Fruit fly (Drosophila melanogaster): ENCODE data around the gene CG13398.

Gene CG13398

dm6 chr2L:8423460-8424089 lies 8.5 kb upstream of the CG13398 start:
- TF ChIP-seq Mes4 (GFP tag; optimal IDR thresholded peaks at IDR 0.05) (peak; percentile 9), ATbp (GFP tag; optimal IDR thresholded peaks at IDR 0.05) (peak; percentile 71), dmrt11E (tag; optimal IDR thresholded peaks at IDR 0.05) (peak; percentile 31), mld (GFP tag; IDR thresholded peaks at IDR 0.05; ENCODE audit: partially characterized antibody) (no peak), Sox100B (GFP tag; optimal IDR thresholded peaks at IDR 0.05) (peak; percentile 21), gem (tag; optimal IDR thresholded peaks at IDR 0.05) (peak; percentile 36), her (GFP tag; optimal IDR thresholded peaks at IDR 0.05) (no peak), CG33213 (GFP tag; optimal IDR thresholded peaks at IDR 0.05) (peak; percentile 1), CG31441 (GFP tag; IDR thresholded peaks at IDR 0.05) (0 out of 2 replicates have a peak, but pooled peaks have one; percentile 20), CG10979 (tag; optimal IDR thresholded peaks at IDR 0.05) (peak; percentile 22), CG10366 (GFP tag; IDR thresholded peaks at IDR 0.05) (no peak), scrt (GFP tag; optimal IDR thresholded peaks at IDR 0.05) (no peak), crp (GFP tag; optimal IDR thresholded peaks at IDR 0.05) (no peak), nmo (GFP tag; optimal IDR thresholded peaks at IDR 0.05) (no peak), CG9817 (tag; optimal IDR thresholded peaks at IDR 0.05) (no peak), HmgD (GFP tag; optimal IDR thresholded peaks at IDR 0.05) (no peak), Drgx (GFP tag; IDR thresholded peaks at IDR 0.05) (no peak), CG4854 (GFP tag; optimal IDR thresholded peaks at IDR 0.05) (no peak), CG9727 (GFP tag; optimal IDR thresholded peaks at IDR 0.05) (peak; percentile 15), CG8924 (tag; optimal IDR thresholded peaks at IDR 0.05) (peak; percentile 15), sens-2 (GFP tag; IDR thresholded peaks at IDR 0.05) (no peak), CG6765 (GFP tag; optimal IDR thresholded peaks at IDR 0.05) (no peak), ttk (GFP tag; IDR thresholded peaks at IDR 0.05) (no peak), HLH4C (GFP tag; IDR thresholded peaks at IDR 0.05; ENCODE audit: partially characterized antibody) (no peak), Sry-δ (GFP tag; optimal IDR thresholded peaks at IDR 0.05) (no peak), D19A (tag; optimal IDR thresholded peaks at IDR 0.05) (peak; percentile 40), CG11247 (GFP tag; IDR thresholded peaks at IDR 0.05) (no peak), tll (GFP tag; optimal IDR thresholded peaks at IDR 0.05) (no peak), CG13424 (tag; optimal IDR thresholded peaks at IDR 0.05) (peak; percentile 14), CG15011 (GFP tag; optimal IDR thresholded peaks at IDR 0.05) (no peak), CG14710 (tag; optimal IDR thresholded peaks at IDR 0.05) (peak; percentile 39), az2 (GFP tag; optimal IDR thresholded peaks at IDR 0.05) (no peak), CG10431 (GFP tag; optimal IDR thresholded peaks at IDR 0.05) (no peak), bab2 (GFP tag; optimal IDR thresholded peaks at IDR 0.05) (peak; percentile 9), psq (GFP tag; optimal IDR thresholded peaks at IDR 0.05) (no peak), CG13123 (GFP tag; optimal IDR thresholded peaks at IDR 0.05) (no peak), CG17802 (tag; optimal IDR thresholded peaks at IDR 0.05) (no peak), Opbp (GFP tag; IDR thresholded peaks at IDR 0.05; ENCODE audit: partially characterized antibody) (no peak), CoRest (tag; optimal IDR thresholded peaks at IDR 0.05) (no peak), btn (GFP tag; optimal IDR thresholded peaks at IDR 0.05) (no peak), CG7928 (GFP tag; optimal IDR thresholded peaks at IDR 0.05) (no peak), Blimp-1 (GFP tag; optimal IDR thresholded peaks at IDR 0.05) (peak; percentile 23), CG1602 (GFP tag; optimal IDR thresholded peaks at IDR 0.05) (peak; percentile 33), CG5180 (GFP tag; optimal IDR thresholded peaks at IDR 0.05) (peak; percentile 9), wdn (GFP tag; IDR thresholded peaks at IDR 0.05) (0 out of 2 replicates have a peak, but pooled peaks have one; percentile 12), CG18262 (tag; optimal IDR thresholded peaks at IDR 0.05) (peak; percentile 42), CG6175 (GFP tag; IDR thresholded peaks at IDR 0.05) (no peak), nerfin-1 (tag; optimal IDR thresholded peaks at IDR 0.05) (peak; percentile 24)

Measured in whole organism, embryonic.